Fruit fly (Drosophila melanogaster): Measurements from ENCODE around the gene Smyd5.

Gene Smyd5

DNA sequence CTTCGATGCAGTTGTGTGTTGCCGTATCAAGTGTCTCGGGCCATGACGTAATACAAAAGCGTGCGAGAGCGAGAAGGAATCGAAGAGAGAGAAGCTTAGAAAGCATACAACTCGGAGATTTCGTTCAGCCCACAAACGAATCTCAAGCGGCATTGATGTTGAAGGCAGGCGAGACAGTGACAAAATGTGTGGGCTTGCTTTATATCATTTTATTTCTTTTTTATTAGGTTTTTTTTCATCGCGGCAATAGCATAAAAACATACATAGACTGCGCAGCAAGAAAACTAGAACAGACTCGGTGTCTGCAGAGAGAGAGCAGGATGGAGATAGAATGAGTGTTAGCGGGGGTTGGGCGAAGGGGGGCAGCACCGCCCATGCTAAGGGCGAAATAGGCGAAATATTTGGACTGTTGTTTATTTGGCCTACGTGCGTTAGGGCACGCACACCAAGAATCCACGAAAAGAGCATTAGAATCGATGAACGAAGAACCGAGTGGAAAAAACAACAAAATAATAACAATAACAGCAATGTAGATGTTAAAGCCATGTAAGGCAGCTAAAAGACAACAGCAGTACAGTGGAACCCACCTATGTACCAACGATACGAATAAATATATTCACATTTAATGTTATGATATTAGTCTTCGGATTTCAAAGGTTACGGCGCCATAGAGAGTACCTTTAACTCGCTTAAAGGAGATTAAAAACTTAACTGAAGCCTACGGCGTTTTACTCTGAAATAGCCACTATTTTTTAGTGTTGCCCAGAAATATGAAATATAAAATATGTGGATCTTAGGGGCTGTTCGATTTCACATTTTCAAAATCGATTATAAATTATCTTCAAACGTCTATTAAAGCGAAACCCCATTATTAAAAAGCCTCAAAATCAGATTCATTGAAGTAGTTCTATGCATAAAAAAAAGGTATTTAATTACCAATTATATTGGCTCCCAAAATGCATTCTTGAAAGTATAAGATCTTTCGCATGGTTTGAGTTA, 30.9 kb downstream of the Smyd5 start:
- TF ChIP-seq lola (GFP tag; optimal IDR thresholded peaks at IDR 0.05) (no peak), Dif (GFP tag; optimal IDR thresholded peaks at IDR 0.05; ENCODE audit: partially characterized antibody) (peak; percentile 1), sv (GFP tag; optimal IDR thresholded peaks at IDR 0.05) (peak; percentile 36), CG9705 (GFP tag; optimal IDR thresholded peaks at IDR 0.05) (no peak), dl (GFP tag; optimal IDR thresholded peaks at IDR 0.05; ENCODE audit: insufficient read depth in 1 of 2, partially characterized antibody in 2 of 2) (peak in 1 of 2 experiments; percentile 48), woc (GFP tag; optimal IDR thresholded peaks at IDR 0.05) (peak; percentile 21), HLH106 (tag; optimal IDR thresholded peaks at IDR 0.05) (peak; percentile 16)

DNA sequence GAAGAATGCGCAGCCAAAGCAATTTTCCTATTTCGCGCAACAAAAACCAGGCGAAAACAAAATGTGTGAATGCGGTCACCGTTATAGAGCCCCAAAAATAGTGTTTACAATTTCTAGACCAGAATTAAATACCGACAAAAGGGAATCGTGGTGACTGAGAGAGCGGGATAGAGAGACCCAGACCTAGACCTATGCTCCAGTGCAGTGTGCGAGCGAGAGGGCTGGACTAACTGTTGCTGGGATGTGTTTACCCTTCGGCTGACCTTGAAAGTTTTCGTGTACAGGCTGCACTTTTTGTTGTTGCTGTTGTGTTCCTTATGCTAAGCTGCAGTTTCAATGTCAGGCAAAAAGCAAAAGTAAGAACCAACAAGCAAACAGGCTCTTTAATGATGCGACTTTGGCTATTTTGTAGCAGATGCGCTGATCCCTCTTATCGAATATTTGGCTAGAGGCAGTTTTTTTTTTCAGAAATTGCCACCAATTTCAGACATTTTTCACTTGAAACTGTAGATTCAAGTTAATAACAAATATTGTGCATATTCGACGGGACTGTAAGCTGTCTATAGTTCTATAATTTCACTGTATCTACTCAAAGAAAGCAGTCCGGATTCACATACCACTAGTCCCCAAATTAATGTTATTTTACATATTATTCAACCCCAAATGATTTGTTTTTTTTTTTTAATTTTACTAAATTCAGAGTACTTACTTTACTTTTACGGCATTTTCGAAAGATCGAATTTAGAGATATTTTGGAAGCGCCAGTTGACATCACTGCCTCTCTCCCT, 31.8 kb downstream of the Smyd5 start:
- TF ChIP-seq Dfd (GFP tag; optimal IDR thresholded peaks at IDR 0.05) (no peak), tai (GFP tag; optimal IDR thresholded peaks at IDR 0.05) (no peak), dmrt93B (GFP tag; optimal IDR thresholded peaks at IDR 0.05) (peak; percentile 8), lola (GFP tag; optimal IDR thresholded peaks at IDR 0.05) (no peak), Hr83 (GFP tag; optimal IDR thresholded peaks at IDR 0.05; ENCODE audit: poor library complexity, severe bottlenecking) (no peak), dsf (GFP tag; optimal IDR thresholded peaks at IDR 0.05; ENCODE audit: borderline replicate concordance) (no peak), OdsH (GFP tag; optimal IDR thresholded peaks at IDR 0.05) (peak; percentile 36), jim (GFP tag; optimal IDR thresholded peaks at IDR 0.05) (no peak), Myc (optimal IDR thresholded peaks at IDR 0.05) (peak; percentile 97), woc (GFP tag; optimal IDR thresholded peaks at IDR 0.05) (peak; percentile 89), fru (GFP tag; optimal IDR thresholded peaks at IDR 0.05) (peak; percentile 55), CG9705 (GFP tag; optimal IDR thresholded peaks at IDR 0.05) (peak; percentile 18), rgr (GFP tag; optimal IDR thresholded peaks at IDR 0.05) (peak; percentile 31), Hr78 (GFP tag; optimal IDR thresholded peaks at IDR 0.05) (no peak), Rel (GFP tag; optimal IDR thresholded peaks at IDR 0.05) (no peak), Rel (tag; optimal IDR thresholded peaks at IDR 0.05) (no peak), N (GFP tag; optimal IDR thresholded peaks at IDR 0.05) (no peak), psq (GFP tag; optimal IDR thresholded peaks at IDR 0.05) (peak; percentile 64), pan (optimal IDR thresholded peaks at IDR 0.05) (no peak), sage (GFP tag; optimal IDR thresholded peaks at IDR 0.05) (no peak), foxo (GFP tag; optimal IDR thresholded peaks at IDR 0.05) (peak in 1 of 2 experiments; percentile 50), HLH106 (tag; optimal IDR thresholded peaks at IDR 0.05) (peak; percentile 24), Mio (GFP tag; optimal IDR thresholded peaks at IDR 0.05) (no peak), br (GFP tag; optimal IDR thresholded peaks at IDR 0.05) (peak; percentile 39), CG32264 (GFP tag; optimal IDR thresholded peaks at IDR 0.05) (no peak), usp (GFP tag; optimal IDR thresholded peaks at IDR 0.05) (no peak), sv (GFP tag; optimal IDR thresholded peaks at IDR 0.05) (peak; percentile 32), Sp1 (GFP tag; optimal IDR thresholded peaks at IDR 0.05) (peak; percentile 43), dl (GFP tag; optimal IDR thresholded peaks at IDR 0.05; ENCODE audit: insufficient read depth in 1 of 2, partially characterized antibody in 2 of 2) (no peak), ey (GFP tag; optimal IDR thresholded peaks at IDR 0.05) (peak; percentile 59), Vsx2 (GFP tag; optimal IDR thresholded peaks at IDR 0.05; ENCODE audit: partially characterized antibody) (no peak), brk (GFP tag; optimal IDR thresholded peaks at IDR 0.05) (no peak), h (GFP tag; optimal IDR thresholded peaks at IDR 0.05) (peak; percentile 64)

DNA sequence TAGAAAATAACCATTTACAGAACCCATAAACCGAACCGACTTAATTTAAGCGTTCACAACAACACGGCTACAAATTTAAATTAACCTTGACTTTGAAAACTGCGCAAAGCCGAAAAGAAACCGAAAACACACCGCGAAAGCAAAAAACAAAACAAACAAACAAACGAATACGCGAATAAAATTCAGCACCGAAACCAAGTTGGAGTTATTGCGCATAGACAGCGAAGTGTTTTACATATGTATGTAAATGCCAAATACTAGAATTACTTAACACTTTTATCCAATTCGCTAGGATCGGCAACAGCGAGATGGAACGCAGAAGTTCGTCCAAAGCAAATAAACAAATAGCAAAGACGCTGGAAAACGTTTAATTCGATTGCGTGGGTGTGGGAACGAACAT, 32.9 kb downstream of the Smyd5 start:
- no peak for TF ChIP-seq psq (GFP tag; optimal IDR thresholded peaks at IDR 0.05)
- no peak for TF ChIP-seq fru (GFP tag; optimal IDR thresholded peaks at IDR 0.05)
- TF ChIP-seq foxo (GFP tag; optimal IDR thresholded peaks at IDR 0.05) = no peak
- no peak for TF ChIP-seq dmrt93B (GFP tag; optimal IDR thresholded peaks at IDR 0.05)
- no peak for TF ChIP-seq Rel (GFP tag; optimal IDR thresholded peaks at IDR 0.05)
- TF ChIP-seq Rel (tag; optimal IDR thresholded peaks at IDR 0.05) = no peak
- no peak for TF ChIP-seq Vsx2 (GFP tag; optimal IDR thresholded peaks at IDR 0.05; ENCODE audit: partially characterized antibody)
- TF ChIP-seq dl (GFP tag; optimal IDR thresholded peaks at IDR 0.05; ENCODE audit: insufficient read depth in 1 of 2, partially characterized antibody in 2 of 2) = no peak
- TF ChIP-seq HLH106 (tag; optimal IDR thresholded peaks at IDR 0.05) = no peak
- no peak for TF ChIP-seq sage (GFP tag; optimal IDR thresholded peaks at IDR 0.05)
- no peak for TF ChIP-seq OdsH (GFP tag; optimal IDR thresholded peaks at IDR 0.05)
- no peak for TF ChIP-seq Mio (GFP tag; optimal IDR thresholded peaks at IDR 0.05)
- no peak for TF ChIP-seq woc (GFP tag; optimal IDR thresholded peaks at IDR 0.05)
- TF ChIP-seq ey (GFP tag; optimal IDR thresholded peaks at IDR 0.05) = no peak
- no peak for TF ChIP-seq Hr83 (GFP tag; optimal IDR thresholded peaks at IDR 0.05; ENCODE audit: poor library complexity, severe bottlenecking)
- TF ChIP-seq Hr78 (GFP tag; optimal IDR thresholded peaks at IDR 0.05) = no peak
- no peak for TF ChIP-seq Sp1 (GFP tag; optimal IDR thresholded peaks at IDR 0.05)
- no peak for TF ChIP-seq Dif (GFP tag; optimal IDR thresholded peaks at IDR 0.05; ENCODE audit: partially characterized antibody)
- no peak for TF ChIP-seq jim (GFP tag; optimal IDR thresholded peaks at IDR 0.05)
- TF ChIP-seq Dfd (GFP tag; optimal IDR thresholded peaks at IDR 0.05) = no peak
